Fruit fly (Drosophila melanogaster) whole organism, embryonic: Measurements from ENCODE around the gene ATPsyngamma.
A peak's percentile ranks its signal among the peaks of the same experiment; 100 is the strongest.

Experiments used
- Abd-B ChIP-seq: fragments of 200-800 bp; sonication (Bioruptor generic); optimal IDR thresholded peaks from 2 replicates; lab custom pipeline; 2018; ENCODE audit warnings: missing biosample characterization, mild to moderate bottlenecking, missing genetic modification characterization, moderate library complexity
- CG1024 ChIP-seq: fragments of 200-800 bp; sonication (Bioruptor generic); IDR thresholded peaks from 2 replicates; pipeline ENCODE4 v1.3.6; 2022; ENCODE audit warnings: missing biosample characterization, missing genetic modification characterization
- CG10366 ChIP-seq: fragments of 200-800 bp; sonication (Bioruptor generic); IDR thresholded peaks from 2 replicates; pipeline ENCODE4 v1.3.6; 2022; ENCODE audit warnings: missing biosample characterization, missing genetic modification characterization
- CG10431 ChIP-seq: fragments of 200-800 bp; sonication (Bioruptor generic); optimal IDR thresholded peaks from 3 replicates; lab custom pipeline; 2018; ENCODE audit warnings: missing biosample characterization, mild to moderate bottlenecking, missing genetic modification characterization
- CG11560 ChIP-seq: fragments of 200-800 bp; sonication (Bioruptor generic); IDR thresholded peaks from 3 replicates; pipeline ENCODE4 v1.3.6; 2022; ENCODE audit warnings: missing biosample characterization, missing genetic modification characterization
- CG16813 ChIP-seq: fragments of 200-800 bp; sonication (Bioruptor generic); IDR thresholded peaks from 3 replicates; pipeline ENCODE4 v1.3.6; 2022; ENCODE audit warnings: missing biosample characterization, missing genetic modification characterization; ENCODE audit not compliant: partially characterized antibody
- CG17385 ChIP-seq: fragments of 200-800 bp; sonication (Bioruptor generic); optimal IDR thresholded peaks from 3 replicates; lab custom pipeline; 2018; ENCODE audit warnings: missing biosample characterization, mild to moderate bottlenecking, missing genetic modification characterization
- CG17912 ChIP-seq: fragments of 200-800 bp; sonication (Bioruptor generic); optimal IDR thresholded peaks from 2 replicates; lab custom pipeline; 2018; ENCODE audit warnings: missing biosample characterization, mild to moderate bottlenecking, missing genetic modification characterization
- CG18262 ChIP-seq: fragments of 200-800 bp; optimal IDR thresholded peaks from 3 replicates; lab custom pipeline; 2019; ENCODE audit warnings: missing biosample characterization, mild to moderate bottlenecking, missing genetic modification characterization, moderate library complexity
- CG32767 ChIP-seq: fragments of 200-800 bp; sonication (Bioruptor generic); IDR thresholded peaks from 2 replicates; pipeline ENCODE4 v1.3.6; 2022; ENCODE audit warnings: missing biosample characterization, missing genetic modification characterization
- CG3281 ChIP-seq: fragments of 200-800 bp; sonication (Bioruptor generic); optimal IDR thresholded peaks from 3 replicates; lab custom pipeline; 2017; ENCODE audit warnings: missing biosample characterization, mild to moderate bottlenecking, missing genetic modification characterization
- CG33213 ChIP-seq: fragments of 200-800 bp; sonication (Bioruptor generic); optimal IDR thresholded peaks from 3 replicates; lab custom pipeline; 2016; ENCODE audit warnings: missing biosample characterization, missing genetic modification characterization
- CG6272 ChIP-seq: fragments of 200-800 bp; sonication (Bioruptor generic); IDR thresholded peaks from 2 replicates; pipeline ENCODE4 v1.3.6; 2022; ENCODE audit warnings: missing biosample characterization, missing genetic modification characterization
- CG8281 ChIP-seq: fragments of 200-800 bp; sonication (Bioruptor generic); optimal IDR thresholded peaks from 2 replicates; lab custom pipeline; 2018; ENCODE audit warnings: missing biosample characterization, mild to moderate bottlenecking, missing genetic modification characterization, moderate library complexity
- CG8290 ChIP-seq, 3 experiments: fragments of 200-800 bp; sonication (Bioruptor generic); optimal IDR thresholded peaks; 2 replicates each; lab custom pipeline; 2016 to 2019; ENCODE audit warnings: missing biosample characterization in 3 of 3, missing genetic modification characterization in 3 of 3, mild to moderate bottlenecking in 2 of 3, moderate library complexity in 1 of 3
- CkIIα-i1 ChIP-seq: fragments of 200-800 bp; sonication (Bioruptor generic); IDR thresholded peaks from 2 replicates; pipeline ENCODE4 v1.3.6; 2022; ENCODE audit warnings: missing biosample characterization, missing genetic modification characterization
- CrebB ChIP-seq: fragments of 200-800 bp; sonication (Bioruptor generic); optimal IDR thresholded peaks from 3 replicates; lab custom pipeline; 2018; ENCODE audit warnings: missing biosample characterization, mild to moderate bottlenecking, missing genetic modification characterization
- Deaf1 ChIP-seq: fragments of 200-800 bp; optimal IDR thresholded peaks from 3 replicates; lab custom pipeline; 2019; ENCODE audit warnings: missing biosample characterization, mild to moderate bottlenecking, missing genetic modification characterization, moderate library complexity
- Dp ChIP-seq: fragments of 200-800 bp; sonication (Bioruptor generic); optimal IDR thresholded peaks from 2 replicates; lab custom pipeline; 2018; ENCODE audit warnings: missing biosample characterization, mild to moderate bottlenecking, missing genetic modification characterization, moderate library complexity
- Gug ChIP-seq: fragments of 200-800 bp; sonication (Bioruptor generic); IDR thresholded peaks from 4 replicates; pipeline ENCODE4 v1.3.6; 2022; ENCODE audit warnings: missing biosample characterization, missing genetic modification characterization
- HmgD ChIP-seq: fragments of 200-800 bp; sonication (Bioruptor generic); optimal IDR thresholded peaks from 3 replicates; lab custom pipeline; 2016; ENCODE audit warnings: missing biosample characterization, missing genetic modification characterization
- Lpt ChIP-seq: fragments of >200 bp; optimal IDR thresholded peaks from 2 replicates; lab custom pipeline; 2018; ENCODE audit warnings: missing biosample characterization, missing genetic modification characterization
- MTF-1 ChIP-seq: fragments of 200-800 bp; sonication (Bioruptor generic); optimal IDR thresholded peaks from 2 replicates; lab custom pipeline; 2018; ENCODE audit warnings: missing biosample characterization, mild to moderate bottlenecking, missing genetic modification characterization, borderline replicate concordance
- Six4 ChIP-seq: fragments of 200-800 bp; sonication (Bioruptor generic); optimal IDR thresholded peaks from 2 replicates; lab custom pipeline; 2016; ENCODE audit warnings: missing biosample characterization, missing genetic modification characterization
- Stat92E ChIP-seq, 3 experiments: fragments of >200 bp in 2 of 3; fragments of 200-800 bp in 1 of 3; sonication (Bioruptor generic) in 1 of 3; optimal IDR thresholded peaks; 2 replicates each; lab custom pipeline; 2017 to 2019; ENCODE audit warnings: missing biosample characterization in 3 of 3, missing genetic modification characterization in 3 of 3, mild to moderate bottlenecking in 1 of 3, moderate library complexity in 1 of 3
- ap ChIP-seq: fragments of 200-800 bp; sonication (Bioruptor generic); IDR thresholded peaks from 2 replicates; pipeline ENCODE4 v1.3.6; 2022; ENCODE audit warnings: missing biosample characterization, missing genetic modification characterization
- ara ChIP-seq: fragments of 200-800 bp; sonication (Bioruptor generic); IDR thresholded peaks from 2 replicates; pipeline ENCODE4 v1.3.6; 2022; ENCODE audit warnings: missing biosample characterization, missing genetic modification characterization
- cg ChIP-seq: fragments of 200-800 bp; sonication (Bioruptor generic); optimal IDR thresholded peaks from 3 replicates; lab custom pipeline; 2019; ENCODE audit warnings: missing biosample characterization, mild to moderate bottlenecking, missing genetic modification characterization, moderate library complexity
- chif ChIP-seq, 2 experiments: fragments of 200-800 bp; sonication (Bioruptor generic); optimal IDR thresholded peaks; 3 replicates each; lab custom pipeline; 2016; ENCODE audit warnings: missing biosample characterization in 2 of 2, missing genetic modification characterization in 2 of 2
- chinmo ChIP-seq: fragments of 200-800 bp; sonication (Bioruptor generic); IDR thresholded peaks from 4 replicates; pipeline ENCODE4 v1.3.6; 2022; ENCODE audit warnings: missing biosample characterization, missing genetic modification characterization; ENCODE audit not compliant: partially characterized antibody
- dati ChIP-seq: fragments of 200-800 bp; sonication (Bioruptor generic); IDR thresholded peaks from 2 replicates; pipeline ENCODE4 v1.3.6; 2022; ENCODE audit warnings: missing biosample characterization, missing genetic modification characterization
- dmrt11E ChIP-seq: fragments of 200-800 bp; sonication (Bioruptor generic); optimal IDR thresholded peaks from 3 replicates; lab custom pipeline; 2018; ENCODE audit warnings: missing biosample characterization, mild to moderate bottlenecking, missing genetic modification characterization, moderate library complexity
- emc ChIP-seq: fragments of 200-800 bp; sonication (Bioruptor generic); optimal IDR thresholded peaks from 2 replicates; lab custom pipeline; 2016; ENCODE audit warnings: missing biosample characterization, missing genetic modification characterization
- fru ChIP-seq: fragments of >200 bp; optimal IDR thresholded peaks from 2 replicates; lab custom pipeline; 2017
- gce ChIP-seq: fragments of 200-800 bp; sonication (Bioruptor generic); IDR thresholded peaks from 3 replicates; pipeline ENCODE4 v1.3.6; 2022; ENCODE audit warnings: missing biosample characterization, missing genetic modification characterization
- gem ChIP-seq: fragments of 200-800 bp; sonication (Bioruptor generic); optimal IDR thresholded peaks from 2 replicates; lab custom pipeline; 2019; ENCODE audit warnings: missing biosample characterization, mild to moderate bottlenecking, missing genetic modification characterization, moderate library complexity
- gro ChIP-seq: fragments of 200-800 bp; sonication (Bioruptor generic); optimal IDR thresholded peaks from 2 replicates; lab custom pipeline; 2016; ENCODE audit warnings: missing biosample characterization, missing genetic modification characterization
- inv ChIP-seq: fragments of 200-800 bp; sonication (Bioruptor generic); IDR thresholded peaks from 2 replicates; pipeline ENCODE4 v1.3.6; 2022; ENCODE audit warnings: missing biosample characterization, missing genetic modification characterization; ENCODE audit not compliant: partially characterized antibody
- oc ChIP-seq: fragments of 200-800 bp; sonication (Bioruptor generic); optimal IDR thresholded peaks from 2 replicates; lab custom pipeline; 2018; ENCODE audit warnings: missing biosample characterization, mild to moderate bottlenecking, missing genetic modification characterization, moderate library complexity
- otp ChIP-seq: fragments of 200-800 bp; sonication (Bioruptor generic); IDR thresholded peaks from 3 replicates; pipeline ENCODE4, ENCODE4 v1.3.6; 2022; ENCODE audit warnings: missing biosample characterization, missing genetic modification characterization
- pum ChIP-seq: fragments of 200-800 bp; sonication (Bioruptor generic); optimal IDR thresholded peaks from 2 replicates; lab custom pipeline; 2016; ENCODE audit warnings: missing biosample characterization, missing genetic modification characterization
- rib ChIP-seq: fragments of 200-800 bp; sonication (Bioruptor generic); IDR thresholded peaks from 2 replicates; pipeline ENCODE4 v1.3.6; 2022; ENCODE audit warnings: missing biosample characterization, missing genetic modification characterization
- scrt ChIP-seq: fragments of 200-800 bp; sonication (Bioruptor generic); optimal IDR thresholded peaks from 2 replicates; lab custom pipeline; 2018; ENCODE audit warnings: missing biosample characterization, mild to moderate bottlenecking, missing genetic modification characterization, moderate library complexity
- tgo ChIP-seq: fragments of 200-800 bp; sonication (Bioruptor generic); IDR thresholded peaks from 3 replicates; pipeline ENCODE4 v1.3.6; 2022; ENCODE audit warnings: missing biosample characterization, missing genetic modification characterization
- trh ChIP-seq: fragments of 200-800 bp; sonication (Bioruptor generic); optimal IDR thresholded peaks from 2 replicates; lab custom pipeline; 2016; ENCODE audit warnings: missing biosample characterization, missing genetic modification characterization
- tup ChIP-seq: fragments of 200-800 bp; sonication (Bioruptor generic); optimal IDR thresholded peaks from 2 replicates; lab custom pipeline; 2016; ENCODE audit warnings: missing biosample characterization, mild to moderate bottlenecking, missing genetic modification characterization, moderate library complexity
- usp ChIP-seq: fragments of >200 bp; optimal IDR thresholded peaks from 2 replicates; lab custom pipeline; 2017; ENCODE audit warnings: missing biosample characterization, missing genetic modification characterization
- vfl ChIP-seq: fragments of 200-800 bp; sonication (Bioruptor generic); optimal IDR thresholded peaks from 2 replicates; lab custom pipeline; 2016; ENCODE audit warnings: missing biosample characterization, missing genetic modification characterization
- yki ChIP-seq: fragments of >200 bp; optimal IDR thresholded peaks from 3 replicates; lab custom pipeline; 2018
- z ChIP-seq: fragments of 200-800 bp; sonication (Bioruptor generic); IDR thresholded peaks from 3 replicates; pipeline ENCODE4 v1.3.6; 2022; ENCODE audit warnings: missing biosample characterization, missing genetic modification characterization
- zfh2 ChIP-seq: fragments of 200-800 bp; sonication (Bioruptor generic); optimal IDR thresholded peaks from 2 replicates; lab custom pipeline; 2016; ENCODE audit warnings: missing biosample characterization, missing genetic modification characterization

ATPsyngamma gene

dm6 chr3R:29736678-29737093 is 12.3 kb downstream of the ATPsyngamma start, which contains the start of the genes CG7601 and CIA30 (continued):
- TF ChIP-seq Six4 (GFP tag; lab: Kevin White, UChicago) (peak; percentile 99), CG10366 (GFP tag; lab: Robert Waterston, UW) (peak; percentile 100), trh (GFP tag; lab: Kevin White, UChicago) (peak; percentile 97), z (GFP tag; lab: Robert Waterston, UW) (peak; percentile 90), CG17912 (GFP tag; lab: Kevin White, UChicago) (peak; percentile 87), CG6272 (GFP tag; lab: Robert Waterston, UW) (peak; percentile 100), dati (GFP tag; lab: Robert Waterston, UW) (peak; percentile 100), CrebB (tag; lab: Kevin White, UChicago) (peak; percentile 93), usp (no peak), Gug (GFP tag; lab: Robert Waterston, UW) (peak; percentile 100), Lpt (no peak), CG10431 (GFP tag; lab: Kevin White, UChicago) (no peak), Deaf1 (tag; lab: Kevin White, UChicago) (no peak), dmrt11E (tag; lab: Kevin White, UChicago) (peak; percentile 95), MTF-1 (GFP tag; lab: Kevin White, UChicago) (peak; percentile 95), scrt (GFP tag; lab: Kevin White, UChicago) (peak; percentile 94), Stat92E (GFP tag; optimal IDR thresholded peaks at IDR 0.05; lab: Kevin White, UChicago) (peak in 1 of 3 experiments; percentile 91), oc (tag; lab: Kevin White, UChicago) (peak; percentile 95), cg (GFP tag; lab: Kevin White, UChicago) (no peak), CG17385 (GFP tag; lab: Kevin White, UChicago) (peak; percentile 91), otp (GFP tag; lab: Robert Waterston, UW) (peak; percentile 100), ap (GFP tag; lab: Robert Waterston, UW) (peak; percentile 100), CG3281 (GFP tag; lab: Kevin White, UChicago) (peak; percentile 97), tgo (GFP tag; lab: Robert Waterston, UW) (peak; percentile 100), chinmo (GFP tag; lab: Robert Waterston, UW) (0 out of 4 replicates have a peak, but pooled peaks have one; percentile 39), CG8281 (tag; lab: Kevin White, UChicago) (peak; percentile 94), CG18262 (peak; percentile 97), CG16813 (GFP tag; lab: Robert Waterston, UW) (0 out of 3 replicates have a peak, but pooled peaks have one; percentile 32), Abd-B (GFP tag; lab: Kevin White, UChicago) (peak; percentile 100), zfh2 (peak; percentile 99), CG1024 (GFP tag; lab: Robert Waterston, UW) (peak; percentile 99), yki (lab: Kevin White, UChicago) (no peak), HmgD (GFP tag; lab: Kevin White, UChicago) (peak; percentile 97), CG8290 (GFP tag; optimal IDR thresholded peaks at IDR 0.05; lab: Kevin White, UChicago) (peak; percentile 99), CG8290 (tag; optimal IDR thresholded peaks at IDR 0.05; lab: Kevin White, UChicago) (peak in 1 of 2 experiments; percentile 67), vfl (peak; percentile 98), ara (peak; percentile 100), gce (GFP tag; lab: Robert Waterston, UW) (peak; percentile 100), gro (peak; percentile 99), pum (GFP tag; lab: Kevin White, UChicago) (peak; percentile 99), inv (GFP tag; lab: Robert Waterston, UW) (no peak), emc (GFP tag; lab: Kevin White, UChicago) (peak; percentile 97), CkIIα-i1 (GFP tag; lab: Robert Waterston, UW) (peak; percentile 100), fru (no peak), CG11560 (tag; lab: Robert Waterston, UW) (peak; percentile 97), gem (tag; lab: Kevin White, UChicago) (peak; percentile 99), CG32767 (peak; percentile 99), CG33213 (GFP tag; lab: Kevin White, UChicago) (peak; percentile 99), tup (GFP tag; lab: Kevin White, UChicago) (peak; percentile 97), Dp (GFP tag; lab: Kevin White, UChicago) (peak; percentile 20), rib (peak; percentile 99), chif (GFP tag; optimal IDR thresholded peaks at IDR 0.05; lab: Kevin White, UChicago) (peak; percentile 98)
